Worm (Caenorhabditis elegans): ENCODE data around the gene C32A9.1.

The C32A9.1 gene

DNA sequence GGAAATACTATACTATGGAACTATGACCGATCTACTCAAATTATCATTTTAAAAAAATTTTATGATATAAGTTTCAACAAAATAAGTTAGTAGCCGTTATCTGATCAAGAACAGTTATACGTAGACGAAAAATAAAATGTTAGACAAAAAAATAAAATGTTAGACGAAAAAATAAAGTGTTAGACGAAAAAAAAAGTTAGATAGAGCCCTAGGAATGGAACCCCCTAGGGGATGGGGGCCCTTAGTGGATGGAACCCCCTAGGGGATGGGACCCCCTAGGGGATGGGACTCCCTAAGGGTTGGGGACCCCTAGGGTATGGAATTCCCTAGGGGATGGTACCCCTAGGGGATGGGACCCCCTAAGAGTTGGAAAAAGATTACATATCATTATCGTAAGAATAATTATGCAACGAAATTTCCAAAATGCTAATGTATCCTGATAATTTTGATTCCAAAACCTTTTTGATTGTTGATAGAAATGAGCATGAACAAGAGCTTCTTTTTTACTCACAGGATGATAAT, 40.7 kb downstream of the C32A9.1 start:
- no peak for TF ChIP-seq attf-6 (GFP tag; IDR thresholded peaks at IDR 0.05)
- TF ChIP-seq pbrm-1 (GFP tag; IDR thresholded peaks at IDR 0.05): no peak
- 0 out of 2 replicates have a peak, but pooled peaks have one; percentile 21 for TF ChIP-seq Y53G8AR.9 (GFP tag; conservative IDR thresholded peaks at IDR 0.05)
- 0 out of 2 replicates have a peak, but pooled peaks have one; percentile 27 for TF ChIP-seq let-526 (GFP tag; IDR thresholded peaks at IDR 0.05)
- TF ChIP-seq hsf-1 (GFP tag; IDR thresholded peaks at IDR 0.05): no peak
- 0 out of 2 replicates have a peak, but pooled peaks have one; percentile 15 for TF ChIP-seq dox-1 (GFP tag; IDR thresholded peaks at IDR 0.05)
- TF ChIP-seq madf-10 (tag; optimal IDR thresholded peaks at IDR 0.05): no peak
- no peak for TF ChIP-seq unc-130 (GFP tag; optimal IDR thresholded peaks at IDR 0.05)
- TF ChIP-seq sdz-38 (tag; optimal IDR thresholded peaks at IDR 0.05): no peak
- TF ChIP-seq ceh-58 (GFP tag; IDR thresholded peaks at IDR 0.05): no peak
- TF ChIP-seq madf-8 (GFP tag; conservative IDR thresholded peaks at IDR 0.05): no peak
- TF ChIP-seq nhr-90 (tag; optimal IDR thresholded peaks at IDR 0.05): no peak
- TF ChIP-seq F37B4.10 (GFP tag; IDR thresholded peaks at IDR 0.05): 0 out of 2 replicates have a peak, but pooled peaks have one; percentile 90

DNA sequence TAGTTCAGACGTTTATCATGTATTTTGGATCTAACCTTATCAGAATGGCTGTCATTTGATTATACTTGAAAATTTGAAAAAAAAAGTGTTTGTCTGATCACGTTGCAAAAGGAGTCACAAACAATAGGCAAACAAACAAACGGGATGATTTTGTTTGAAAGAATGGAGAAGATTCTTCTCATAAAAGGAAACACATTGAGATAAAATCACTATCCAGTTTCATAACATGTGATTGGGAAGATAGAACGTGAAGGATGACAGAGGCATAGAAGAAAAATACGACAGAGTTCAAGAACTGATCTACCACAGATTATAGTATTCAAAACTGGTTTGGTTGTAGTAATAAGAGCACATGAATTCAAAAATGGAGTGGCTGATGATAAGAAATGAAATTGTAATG, 41.2 kb downstream of the C32A9.1 start, which contains the start of gene F44A6.5:
TSS of gene F44A6.5 (minus strand) at position 151 of the 400 bp plus-strand sequence.
- TF ChIP-seq cebp-1 (GFP tag; IDR thresholded peaks at IDR 0.05) (no peak), cebp-1 (tag; optimal IDR thresholded peaks at IDR 0.05) (peak; percentile 4), ztf-26 (tag; optimal IDR thresholded peaks at IDR 0.05) (peak; percentile 19), lin-40 (tag; optimal IDR thresholded peaks at IDR 0.05) (peak; percentile 42), F23B12.7 (tag; optimal IDR thresholded peaks at IDR 0.05; ENCODE audit: insufficient read depth) (peak; percentile 2), tbp1 (GFP tag; optimal IDR thresholded peaks at IDR 0.05) (peak; percentile 2), K11D2.4 (GFP tag; IDR thresholded peaks at IDR 0.05) (no peak), nhr-80 (tag; optimal IDR thresholded peaks at IDR 0.05) (peak; percentile 53), B0019.2 (GFP tag; conservative IDR thresholded peaks at IDR 0.05) (no peak), ama-1 (optimal IDR thresholded peaks at IDR 0.05) (no peak), ama-1 (GFP tag; optimal IDR thresholded peaks at IDR 0.05) (no peak)

- TF ChIP-seq sptf-2 (GFP tag; optimal IDR thresholded peaks at IDR 0.05) (no peak), B0035.1 (tag; optimal IDR thresholded peaks at IDR 0.05) (no peak), let-607 (tag; optimal IDR thresholded peaks at IDR 0.05) (no peak), lin-35 (GFP tag; optimal IDR thresholded peaks at IDR 0.05) (no peak), ZK185.1 (tag; optimal IDR thresholded peaks at IDR 0.05; ENCODE audit: poor library complexity, severe bottlenecking) (no peak), lsy-27 (tag; optimal IDR thresholded peaks at IDR 0.05; ENCODE audit: borderline replicate concordance, insufficient read depth) (no peak)
Observed at ce11 chrX:10216857-10217256, 43.1 kb downstream of the C32A9.1 start.

- TF ChIP-seq nhr-80 (tag; optimal IDR thresholded peaks at IDR 0.05) (peak; percentile 36), aptf-2 (GFP tag; conservative IDR thresholded peaks at IDR 0.05) (no peak)
Observed at ce11 chrX:10216344-10216743, 43.6 kb downstream of the C32A9.1 start.

DNA sequence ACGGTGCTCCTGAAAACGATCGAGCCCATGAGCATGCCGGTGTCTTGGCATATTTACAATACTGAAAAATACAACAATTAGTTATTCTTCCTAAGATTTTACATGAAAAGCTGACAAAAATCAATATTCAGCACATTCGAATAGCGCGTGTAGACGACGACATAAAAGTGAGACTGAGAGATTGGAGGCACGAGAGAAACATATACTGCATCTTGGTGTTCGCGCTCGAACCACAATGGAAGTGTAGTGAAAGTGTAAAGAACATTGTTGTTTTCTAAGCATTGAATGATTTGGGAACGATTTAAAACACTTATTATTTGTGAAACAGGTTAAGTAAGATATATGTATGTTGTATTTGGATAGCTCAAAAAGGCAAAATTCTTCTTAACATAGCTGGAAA, 44.5 kb downstream of the C32A9.1 start, which contains the start of gene F44A6.4:
TSS of gene F44A6.4 (minus strand) at position 67 of the 400 bp plus-strand sequence.
- TF ChIP-seq ceh-58 (GFP tag; IDR thresholded peaks at IDR 0.05): no peak
- TF ChIP-seq dpl-1 (GFP tag; optimal IDR thresholded peaks at IDR 0.05): no peak
- TF ChIP-seq sea-2 (GFP tag; IDR thresholded peaks at IDR 0.05): no peak
- TF ChIP-seq dpff-1 (tag; optimal IDR thresholded peaks at IDR 0.05): no peak
- TF ChIP-seq nfya-2 (GFP tag; IDR thresholded peaks at IDR 0.05): no peak
- TF ChIP-seq Y95B8A.8 (GFP tag; IDR thresholded peaks at IDR 0.05): no peak
- TF ChIP-seq attf-6 (GFP tag; IDR thresholded peaks at IDR 0.05): no peak
- no peak for TF ChIP-seq F55B11.4 (tag; optimal IDR thresholded peaks at IDR 0.05; ENCODE audit: borderline replicate concordance, insufficient read depth)
- no peak for TF ChIP-seq D2030.7 (GFP tag; IDR thresholded peaks at IDR 0.05)
- no peak for TF ChIP-seq bed-2 (GFP tag; IDR thresholded peaks at IDR 0.05)
- TF ChIP-seq aptf-3 (GFP tag; IDR thresholded peaks at IDR 0.05): no peak
